Worm (Caenorhabditis elegans) whole organism, young adult: ENCODE results near the gene Y62H9A.15.

Experiments used
- B0261.1 ChIP-seq: sonication (generic microtip); optimal IDR thresholded peaks from 2 replicates; lab custom pipeline; 2016; ENCODE audit warnings: mild to moderate bottlenecking, missing genetic modification characterization, moderate library complexity, missing compliant biosample characterization
- D2030.7 ChIP-seq: fragments of 200-800 bp; sonication (Bioruptor generic); IDR thresholded peaks from 2 replicates; pipeline ENCODE4 v1.3.6; 2022; ENCODE audit warnings: missing genetic modification reagents, missing genetic modification characterization, missing compliant biosample characterization
- F10E7.11 ChIP-seq: sonication (generic microtip); optimal IDR thresholded peaks from 2 replicates; lab custom pipeline; 2017; ENCODE audit warnings: mild to moderate bottlenecking, missing genetic modification characterization, moderate library complexity, missing compliant biosample characterization
- F23B12.7 ChIP-seq: sonication (generic microtip); optimal IDR thresholded peaks from 2 replicates; lab custom pipeline; 2017; ENCODE audit warnings: missing genetic modification characterization, mild to moderate bottlenecking, missing compliant biosample characterization, antibody characterized with exemption, moderate library complexity; ENCODE audit not compliant: insufficient read depth
- F37B4.10 ChIP-seq: fragments of 200-800 bp; sonication (Bioruptor generic); IDR thresholded peaks from 2 replicates; pipeline ENCODE4 v1.3.6; 2022; ENCODE audit warnings: missing genetic modification characterization, missing compliant biosample characterization
- F39B2.1 ChIP-seq: fragments of 200-800 bp; sonication (Bioruptor generic); IDR thresholded peaks from 2 replicates; pipeline ENCODE4 v1.3.6; 2022; ENCODE audit warnings: missing genetic modification reagents, missing genetic modification characterization, missing compliant biosample characterization
- F49E8.2 ChIP-seq: sonication (generic microtip); optimal IDR thresholded peaks from 3 replicates; lab custom pipeline; 2017; ENCODE audit warnings: missing genetic modification characterization, mild to moderate bottlenecking, missing compliant biosample characterization, antibody characterized with exemption, moderate library complexity; ENCODE audit not compliant: insufficient read depth
- F52B5.7 ChIP-seq: sonication (generic microtip); optimal IDR thresholded peaks from 2 replicates; lab custom pipeline; 2016; ENCODE audit warnings: mild to moderate bottlenecking, missing genetic modification characterization, missing compliant biosample characterization
- F57A8.1 ChIP-seq: fragments of 200-800 bp; sonication (Bioruptor generic); optimal IDR thresholded peaks from 2 replicates; lab custom pipeline; 2018; ENCODE audit warnings: mild to moderate bottlenecking, missing genetic modification characterization, moderate library complexity, missing compliant biosample characterization
- K11D2.4 ChIP-seq: fragments of 200-800 bp; sonication (Bioruptor generic); IDR thresholded peaks from 2 replicates; pipeline ENCODE4 v1.3.6; 2022; ENCODE audit warnings: missing genetic modification reagents, missing genetic modification characterization, missing compliant biosample characterization
- T07F8.4 ChIP-seq: sonication (generic microtip); optimal IDR thresholded peaks from 2 replicates; lab custom pipeline; 2016; ENCODE audit warnings: mild to moderate bottlenecking, missing genetic modification characterization, moderate library complexity, missing compliant biosample characterization
- Y53F4B.3 ChIP-seq: fragments of 200-800 bp; sonication (Bioruptor generic); IDR thresholded peaks from 2 replicates; pipeline ENCODE4 v1.3.6; 2022; ENCODE audit warnings: missing genetic modification reagents, missing genetic modification characterization, missing compliant biosample characterization
- Y53G8AR.9 ChIP-seq: fragments of 200-800 bp; sonication (Bioruptor generic); conservative IDR thresholded peaks from 2 replicates; pipeline ENCODE4 v1.3.6; 2022; ENCODE audit warnings: missing genetic modification reagents, missing genetic modification characterization, missing compliant biosample characterization
- athp-1 ChIP-seq: sonication (generic microtip); optimal IDR thresholded peaks from 2 replicates; lab custom pipeline; 2017; ENCODE audit warnings: mild to moderate bottlenecking, missing genetic modification characterization, missing compliant biosample characterization
- bed-1 ChIP-seq: fragments of 200-800 bp; sonication (Bioruptor generic); IDR thresholded peaks from 2 replicates; pipeline ENCODE4 v1.3.6; 2022; ENCODE audit warnings: missing genetic modification reagents, missing genetic modification characterization, missing compliant biosample characterization
- cebp-1 ChIP-seq, 2 experiments: fragments of 200-800 bp in 1 of 2; sonication (Bioruptor generic) in 1 of 2; sonication (generic microtip) in 1 of 2; IDR thresholded peaks in 1 of 2; optimal IDR thresholded peaks in 1 of 2; 2 replicates each; pipeline versions ENCODE4 v1.3.6 to Lab custom; 2017 to 2022; ENCODE audit warnings: missing compliant biosample characterization in 2 of 2, missing genetic modification characterization in 2 of 2, mild to moderate bottlenecking in 1 of 2, missing genetic modification reagents in 1 of 2, moderate library complexity in 1 of 2
- ceh-100 ChIP-seq: fragments of 200-800 bp; sonication (Bioruptor generic); IDR thresholded peaks from 2 replicates; pipeline ENCODE4 v1.3.6; 2022; ENCODE audit warnings: missing genetic modification reagents, missing genetic modification characterization, missing compliant biosample characterization
- ceh-40 ChIP-seq: fragments of 200-800 bp; sonication (Bioruptor generic); IDR thresholded peaks from 2 replicates; pipeline ENCODE4 v1.3.6; 2022; ENCODE audit warnings: missing genetic modification characterization, missing compliant biosample characterization
- ceh-79 ChIP-seq: sonication (generic microtip); optimal IDR thresholded peaks from 2 replicates; lab custom pipeline; 2017; ENCODE audit warnings: mild to moderate bottlenecking, missing genetic modification characterization, missing compliant biosample characterization
- die-1 ChIP-seq: sonication (generic microtip); optimal IDR thresholded peaks from 2 replicates; lab custom pipeline; 2016; ENCODE audit warnings: missing genotype, mild to moderate bottlenecking, missing genetic modification characterization, missing compliant biosample characterization
- egl-44 ChIP-seq: fragments of 200-800 bp; sonication (Bioruptor generic); IDR thresholded peaks from 2 replicates; pipeline ENCODE4 v1.3.6; 2022; ENCODE audit warnings: missing genetic modification reagents, missing genetic modification characterization, missing compliant biosample characterization
- ets-4 ChIP-seq: fragments of 200-800 bp; sonication (Bioruptor generic); optimal IDR thresholded peaks from 2 replicates; lab custom pipeline; 2018; ENCODE audit warnings: mild to moderate bottlenecking, missing genetic modification characterization, missing compliant biosample characterization
- gei-17 ChIP-seq: fragments of 200-800 bp; sonication (Bioruptor generic); optimal IDR thresholded peaks from 2 replicates; lab custom pipeline; 2018; ENCODE audit warnings: mild to moderate bottlenecking, missing genetic modification characterization, missing compliant biosample characterization
- hlh-12 ChIP-seq: sonication (generic microtip); optimal IDR thresholded peaks from 2 replicates; lab custom pipeline; 2016; ENCODE audit warnings: missing genetic modification characterization, missing compliant biosample characterization
- lin-26 ChIP-seq: fragments of 200-800 bp; sonication (Bioruptor generic); IDR thresholded peaks from 2 replicates; pipeline ENCODE4 v1.3.6; 2022; ENCODE audit warnings: missing genetic modification reagents, missing genetic modification characterization, missing compliant biosample characterization
- lin-54 ChIP-seq: fragments of 200-800 bp; sonication (Bioruptor generic); optimal IDR thresholded peaks from 2 replicates; lab custom pipeline; 2018; ENCODE audit warnings: mild to moderate bottlenecking, missing genetic modification characterization, missing compliant biosample characterization
- madf-10 ChIP-seq: sonication (generic microtip); optimal IDR thresholded peaks from 2 replicates; lab custom pipeline; 2016; ENCODE audit warnings: mild to moderate bottlenecking, missing genetic modification characterization, missing compliant biosample characterization
- madf-6 ChIP-seq: fragments of 200-800 bp; sonication (Bioruptor generic); IDR thresholded peaks from 2 replicates; pipeline ENCODE4 v1.3.6; 2022; ENCODE audit warnings: missing genetic modification reagents, missing genetic modification characterization, missing compliant biosample characterization
- madf-8 ChIP-seq: fragments of 200-800 bp; sonication (Bioruptor generic); conservative IDR thresholded peaks from 2 replicates; pipeline ENCODE4 v1.3.6; 2022; ENCODE audit warnings: missing genetic modification reagents, missing genetic modification characterization, missing compliant biosample characterization
- mcd-1 ChIP-seq: fragments of 200-800 bp; sonication (Bioruptor generic); IDR thresholded peaks from 2 replicates; pipeline ENCODE4 v1.3.6; 2022; ENCODE audit warnings: missing genetic modification reagents, missing genetic modification characterization, missing compliant biosample characterization
- nhr-179 ChIP-seq: sonication (generic microtip); optimal IDR thresholded peaks from 2 replicates; lab custom pipeline; 2016; ENCODE audit warnings: mild to moderate bottlenecking, missing genetic modification characterization, missing compliant biosample characterization
- pbrm-1 ChIP-seq: fragments of 200-800 bp; sonication (Bioruptor generic); IDR thresholded peaks from 2 replicates; pipeline ENCODE4 v1.3.6; 2022; ENCODE audit warnings: missing genetic modification reagents, missing genetic modification characterization, missing compliant biosample characterization
- rcor-1 ChIP-seq: fragments of 200-800 bp; sonication (Bioruptor generic); IDR thresholded peaks from 2 replicates; pipeline ENCODE4 v1.3.6; 2022; ENCODE audit warnings: missing genetic modification reagents, missing genetic modification characterization, missing compliant biosample characterization
- rpc-1 ChIP-seq, 2 experiments: fragments of 150-350 bp in 1 of 2; sonication (generic microtip) in 1 of 2; optimal IDR thresholded peaks; 2 replicates each; lab custom pipeline; 2014 to 2018; ENCODE audit warnings: missing biosample characterization in 1 of 2, missing genetic modification characterization in 1 of 2, missing genetic modification reagents in 1 of 2, missing genotype in 1 of 2
- sea-2 ChIP-seq: fragments of 200-800 bp; sonication (Bioruptor generic); IDR thresholded peaks from 2 replicates; pipeline ENCODE4 v1.3.6; 2022; ENCODE audit warnings: missing genetic modification characterization, missing compliant biosample characterization
- snpc-1.1 ChIP-seq: sonication (generic microtip); optimal IDR thresholded peaks from 2 replicates; lab custom pipeline; 2017; ENCODE audit warnings: missing genetic modification characterization, mild to moderate bottlenecking, missing compliant biosample characterization, antibody characterized with exemption, moderate library complexity, missing genotype, missing genetic modification reagents; ENCODE audit not compliant: insufficient read depth
- snpc-3.4 ChIP-seq: sonication (generic microtip); optimal IDR thresholded peaks from 2 replicates; lab custom pipeline; 2017; ENCODE audit warnings: missing genetic modification characterization, mild to moderate bottlenecking, missing compliant biosample characterization, antibody characterized with exemption, moderate library complexity, missing genotype, missing genetic modification reagents
- snpc-4 ChIP-seq, 5 experiments: fragments of 150-350 bp in 1 of 5; sonication (generic microtip) in 4 of 5; optimal IDR thresholded peaks; 2 replicates each; lab custom pipeline; 2014 to 2018; ENCODE audit warnings: missing genetic modification characterization in 5 of 5, missing biosample characterization in 3 of 5, antibody characterized with exemption in 2 of 5, mild to moderate bottlenecking in 2 of 5, missing compliant biosample characterization in 2 of 5, missing genotype in 2 of 5, moderate library complexity in 2 of 5, missing genetic modification reagents in 1 of 5
- sptf-2 ChIP-seq: fragments of 200-800 bp; sonication (Bioruptor generic); optimal IDR thresholded peaks from 2 replicates; lab custom pipeline; 2018; ENCODE audit warnings: mild to moderate bottlenecking, missing genetic modification characterization, missing compliant biosample characterization
- unc-130 ChIP-seq: sonication (generic microtip); optimal IDR thresholded peaks from 2 replicates; lab custom pipeline; 2016; ENCODE audit warnings: missing genetic modification reagents, missing genetic modification characterization, missing compliant biosample characterization
- xnd-1 ChIP-seq: sonication (generic microtip); optimal IDR thresholded peaks from 2 replicates; lab custom pipeline; 2016; ENCODE audit warnings: missing genotype, missing genetic modification reagents, missing genetic modification characterization, missing compliant biosample characterization
- zfh-2 ChIP-seq: fragments of 200-800 bp; sonication (Bioruptor generic); conservative IDR thresholded peaks from 2 replicates; pipeline ENCODE4 v1.3.6; 2022; ENCODE audit warnings: missing genetic modification reagents, missing genetic modification characterization, missing compliant biosample characterization
- zim-3 ChIP-seq: sonication (generic microtip); optimal IDR thresholded peaks from 2 replicates; lab custom pipeline; 2017; ENCODE audit warnings: mild to moderate bottlenecking, missing genetic modification characterization, moderate library complexity, missing compliant biosample characterization
- ztf-22 ChIP-seq: fragments of 200-800 bp; sonication (Bioruptor generic); optimal IDR thresholded peaks from 2 replicates; lab custom pipeline; 2018; ENCODE audit warnings: mild to moderate bottlenecking, missing genetic modification characterization, moderate library complexity, missing compliant biosample characterization
- ztf-6 ChIP-seq: fragments of 200-800 bp; sonication (Bioruptor generic); IDR thresholded peaks from 2 replicates; pipeline ENCODE4 v1.3.6; 2022; ENCODE audit warnings: missing genetic modification reagents, missing genetic modification characterization, missing compliant biosample characterization

Y62H9A.15 gene

DNA sequence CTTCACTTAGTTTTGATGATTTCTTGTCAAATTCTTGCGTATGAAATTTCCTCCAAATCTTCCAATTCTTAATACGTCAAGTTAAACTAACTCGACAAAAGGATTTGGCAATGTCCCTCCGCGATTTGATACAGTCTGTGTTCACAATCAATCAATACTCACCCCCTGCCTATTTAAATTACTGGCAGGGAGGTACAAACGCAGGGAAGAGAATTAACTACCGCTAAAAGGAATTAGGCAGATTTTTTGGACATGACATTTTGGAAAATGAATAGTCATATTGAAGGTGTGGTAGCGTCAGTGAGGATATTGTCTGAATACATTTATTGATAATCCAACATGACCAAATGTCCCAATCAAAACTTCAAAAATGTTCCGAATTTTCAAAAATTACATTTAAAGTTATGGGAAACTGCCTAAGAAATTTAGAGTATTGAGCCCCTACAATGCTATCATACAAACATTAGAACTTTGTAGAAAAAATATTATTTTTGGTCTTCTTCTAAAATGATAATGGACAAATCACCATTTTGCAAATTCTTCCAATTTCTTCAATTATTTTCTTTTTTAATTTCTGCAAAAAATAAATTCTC is 27.5 kb upstream of the Y62H9A.15 start (continued):
- TF ChIP-seq F57A8.1 (GFP tag; lab: Kevin White, UChicago) = peak; percentile 59
- TF ChIP-seq unc-130 (GFP tag; lab: Kevin White, UChicago) = peak; percentile 22
- TF ChIP-seq lin-26 (GFP tag; lab: Robert Waterston, UW) = peak; percentile 79; the same call in 1 of the 2 replicates
- peak; percentile 60 for TF ChIP-seq zim-3 (tag; lab: Kevin White, UChicago)
- TF ChIP-seq hlh-12 (tag; lab: Kevin White, UChicago) = no peak
- TF ChIP-seq bed-1 (GFP tag; lab: Robert Waterston, UW) = peak; percentile 90; the same call in 1 of the 2 replicates
- peak; percentile 67; the same call in 1 of the 2 replicates for TF ChIP-seq cebp-1 (GFP tag; IDR thresholded peaks at IDR 0.05; lab: Robert Waterston, UW)
- peak; percentile 97 for TF ChIP-seq cebp-1 (tag; optimal IDR thresholded peaks at IDR 0.05; lab: Kevin White, UChicago)
- peak; percentile 78 for TF ChIP-seq ztf-22 (GFP tag; lab: Kevin White, UChicago)
- TF ChIP-seq F10E7.11 = peak; percentile 84
- no peak for TF ChIP-seq F39B2.1 (GFP tag; lab: Robert Waterston, UW)
- peak; percentile 85 for TF ChIP-seq nhr-179 (tag; lab: Kevin White, UChicago)
- peak; percentile 55 for TF ChIP-seq sptf-2 (GFP tag; lab: Kevin White, UChicago)
- TF ChIP-seq lin-54 (GFP tag; lab: Kevin White, UChicago) = peak; percentile 92
- TF ChIP-seq ceh-100 (GFP tag; lab: Robert Waterston, UW) = peak; percentile 70; the same call in 1 of the 2 replicates
- TF ChIP-seq rcor-1 (GFP tag; lab: Robert Waterston, UW) = peak; percentile 97
- TF ChIP-seq F37B4.10 (GFP tag; lab: Robert Waterston, UW) = 0 out of 2 replicates have a peak, but pooled peaks have one; percentile 94
- peak; percentile 87 for TF ChIP-seq mcd-1 (GFP tag; lab: Robert Waterston, UW)
- TF ChIP-seq zfh-2 = no peak
- peak; percentile 45 for TF ChIP-seq die-1 (tag; lab: Kevin White, UChicago)
- peak; percentile 90 for TF ChIP-seq F23B12.7
- peak; percentile 64 for TF ChIP-seq snpc-4 (GFP tag; optimal IDR thresholded peaks at IDR 0.05; lab: Kevin White, UChicago)
- peak; percentile 75 to 88 (median 82) for TF ChIP-seq snpc-4 (tag; optimal IDR thresholded peaks at IDR 0.05; lab: Kevin White, UChicago)
- TF ChIP-seq ceh-40 (GFP tag; lab: Robert Waterston, UW) = 0 out of 2 replicates have a peak, but pooled peaks have one; percentile 67
- peak; percentile 47 for TF ChIP-seq ceh-79 (tag; lab: Kevin White, UChicago)
- peak; percentile 94 for TF ChIP-seq ztf-6 (GFP tag; lab: Robert Waterston, UW)
- peak; percentile 64 for TF ChIP-seq athp-1 (tag; lab: Kevin White, UChicago)
- TF ChIP-seq gei-17 (GFP tag; lab: Kevin White, UChicago) = peak; percentile 98
- peak; percentile 98 for TF ChIP-seq K11D2.4 (GFP tag; lab: Robert Waterston, UW)
- peak; percentile 65 for TF ChIP-seq B0261.1
- no peak for TF ChIP-seq madf-6 (GFP tag; lab: Robert Waterston, UW)
- no peak for TF ChIP-seq snpc-1.1 (tag; lab: Kevin White, UChicago)
- peak; percentile 96 for TF ChIP-seq madf-10 (tag; lab: Kevin White, UChicago)
- TF ChIP-seq Y53F4B.3 (GFP tag; lab: Robert Waterston, UW) = no peak
- peak; percentile 89 for TF ChIP-seq egl-44 (GFP tag; lab: Robert Waterston, UW)
- TF ChIP-seq snpc-3.4 (tag; lab: Kevin White, UChicago) = no peak
- TF ChIP-seq T07F8.4 (tag; lab: Kevin White, UChicago) = peak; percentile 80
- no peak for TF ChIP-seq madf-8 (GFP tag; lab: Robert Waterston, UW)
- TF ChIP-seq pbrm-1 (GFP tag; lab: Robert Waterston, UW) = peak; percentile 93
- TF ChIP-seq ets-4 = peak; percentile 93
- TF ChIP-seq sea-2 (GFP tag; lab: Robert Waterston, UW) = 0 out of 2 replicates have a peak, but pooled peaks have one; percentile 49
- no peak for TF ChIP-seq D2030.7
- TF ChIP-seq Y53G8AR.9 (GFP tag; lab: Robert Waterston, UW) = peak; percentile 97
- TF ChIP-seq rpc-1 (optimal IDR thresholded peaks at IDR 0.05; lab: Kevin White, UChicago) = peak; percentile 17
- no peak for TF ChIP-seq rpc-1 (tag; optimal IDR thresholded peaks at IDR 0.05; lab: Kevin White, UChicago)
- no peak for TF ChIP-seq xnd-1
- peak; percentile 93 for TF ChIP-seq F52B5.7
- TF ChIP-seq F49E8.2 (tag; lab: Kevin White, UChicago) = no peak
